Fruit fly (Drosophila melanogaster) whole organism, embryonic: ENCODE data around the gene CG32388.

Experiments used
- Abd-B ChIP-seq: fragments of 200-800 bp; sonication (Bioruptor generic); optimal IDR thresholded peaks from 2 replicates; lab custom pipeline; 2018; ENCODE audit warnings: missing biosample characterization, mild to moderate bottlenecking, missing genetic modification characterization, moderate library complexity
- Aef1 ChIP-seq: fragments of 200-800 bp; sonication (Bioruptor generic); IDR thresholded peaks from 3 replicates; pipeline ENCODE4 v1.3.6; 2022; ENCODE audit warnings: missing biosample characterization, missing genetic modification characterization
- CG10543 ChIP-seq: fragments of 200-800 bp; sonication (Bioruptor generic); optimal IDR thresholded peaks from 3 replicates; lab custom pipeline; 2017; ENCODE audit warnings: missing biosample characterization, mild to moderate bottlenecking, missing genetic modification characterization, moderate library complexity
- CG10565 ChIP-seq: fragments of 200-800 bp; sonication (Bioruptor generic); optimal IDR thresholded peaks from 3 replicates; lab custom pipeline; 2016; ENCODE audit warnings: missing biosample characterization, mild to moderate bottlenecking, missing genetic modification characterization
- CG10654 ChIP-seq: fragments of 200-800 bp; sonication (Bioruptor generic); optimal IDR thresholded peaks from 2 replicates; lab custom pipeline; 2016; ENCODE audit warnings: missing biosample characterization, missing genetic modification characterization
- CG12744 ChIP-seq: fragments of 200-800 bp; sonication (Bioruptor generic); optimal IDR thresholded peaks from 2 replicates; lab custom pipeline; 2016; ENCODE audit warnings: missing biosample characterization, missing genetic modification characterization
- CG13775 ChIP-seq: fragments of 200-800 bp; sonication (Bioruptor generic); optimal IDR thresholded peaks from 3 replicates; lab custom pipeline; 2017; ENCODE audit warnings: missing biosample characterization, mild to moderate bottlenecking, missing genetic modification characterization
- CG13894 ChIP-seq: fragments of 200-800 bp; sonication (Bioruptor generic); optimal IDR thresholded peaks from 3 replicates; lab custom pipeline; 2018; ENCODE audit warnings: missing biosample characterization, mild to moderate bottlenecking, missing genetic modification characterization, moderate library complexity
- CG15696 ChIP-seq: fragments of 200-800 bp; sonication (Bioruptor generic); optimal IDR thresholded peaks from 2 replicates; lab custom pipeline; 2019; ENCODE audit warnings: missing biosample characterization, mild to moderate bottlenecking, missing genetic modification characterization, moderate library complexity
- CG17912 ChIP-seq: fragments of 200-800 bp; sonication (Bioruptor generic); optimal IDR thresholded peaks from 2 replicates; lab custom pipeline; 2018; ENCODE audit warnings: missing biosample characterization, mild to moderate bottlenecking, missing genetic modification characterization
- CG18764 ChIP-seq: fragments of 200-800 bp; sonication (Bioruptor generic); optimal IDR thresholded peaks from 3 replicates; lab custom pipeline; 2016; ENCODE audit warnings: missing biosample characterization, missing genetic modification characterization
- CG2202 ChIP-seq: fragments of 200-800 bp; sonication (Bioruptor generic); optimal IDR thresholded peaks from 2 replicates; lab custom pipeline; 2018; ENCODE audit warnings: missing biosample characterization, mild to moderate bottlenecking, missing genetic modification characterization
- CG33557 ChIP-seq: fragments of 200-800 bp; sonication (Bioruptor generic); optimal IDR thresholded peaks from 2 replicates; lab custom pipeline; 2019; ENCODE audit warnings: missing biosample characterization, mild to moderate bottlenecking, missing genetic modification characterization, moderate library complexity
- CG34376 ChIP-seq: fragments of 200-800 bp; sonication (Bioruptor generic); optimal IDR thresholded peaks from 2 replicates; lab custom pipeline; 2018; ENCODE audit warnings: missing biosample characterization, mild to moderate bottlenecking, missing genetic modification characterization
- CG3995 ChIP-seq: fragments of 200-800 bp; sonication (Bioruptor generic); optimal IDR thresholded peaks from 3 replicates; lab custom pipeline; 2016; ENCODE audit warnings: missing biosample characterization, missing genetic modification characterization
- CG4282 ChIP-seq: fragments of 200-800 bp; sonication (Bioruptor generic); optimal IDR thresholded peaks from 2 replicates; lab custom pipeline; 2016; ENCODE audit warnings: missing biosample characterization, missing genetic modification characterization
- CG4360 ChIP-seq: fragments of 200-800 bp; sonication (Bioruptor generic); IDR thresholded peaks from 2 replicates; pipeline ENCODE4 v1.3.6; 2022; ENCODE audit warnings: missing biosample characterization, missing genetic modification characterization
- CG4404 ChIP-seq: fragments of 200-800 bp; sonication (Bioruptor generic); IDR thresholded peaks from 2 replicates; pipeline ENCODE4 v1.3.6; 2022; ENCODE audit warnings: missing biosample characterization, missing genetic modification characterization
- CG5953 ChIP-seq: fragments of 200-800 bp; sonication (Bioruptor generic); IDR thresholded peaks from 2 replicates; pipeline ENCODE4 v1.3.6; 2022; ENCODE audit warnings: missing biosample characterization, missing genetic modification characterization
- CG8924 ChIP-seq: fragments of 200-800 bp; optimal IDR thresholded peaks from 3 replicates; lab custom pipeline; 2019; ENCODE audit warnings: missing biosample characterization, mild to moderate bottlenecking, missing genetic modification characterization, moderate library complexity
- D ChIP-seq, 2 experiments: fragments of 200-800 bp in 1 of 2; fragments of >200 bp in 1 of 2; sonication (Bioruptor generic) in 1 of 2; optimal IDR thresholded peaks; 2 replicates in 1 of 2; 3 replicates in 1 of 2; lab custom pipeline; 2017; ENCODE audit warnings: mild to moderate bottlenecking in 1 of 2, missing biosample characterization in 1 of 2, missing genetic modification characterization in 1 of 2, missing genetic modification reagents in 1 of 2
- D19A ChIP-seq: fragments of 200-800 bp; optimal IDR thresholded peaks from 3 replicates; lab custom pipeline; 2019; ENCODE audit warnings: missing biosample characterization, mild to moderate bottlenecking, missing genetic modification characterization, moderate library complexity
- Deaf1 ChIP-seq: fragments of 200-800 bp; optimal IDR thresholded peaks from 3 replicates; lab custom pipeline; 2019; ENCODE audit warnings: missing biosample characterization, mild to moderate bottlenecking, missing genetic modification characterization, moderate library complexity
- Dip2 ChIP-seq: fragments of 200-800 bp; sonication (Bioruptor generic); IDR thresholded peaks from 2 replicates; pipeline ENCODE4 v1.3.6; 2022; ENCODE audit warnings: missing biosample characterization, missing genetic modification characterization
- GATAe ChIP-seq: fragments of 200-800 bp; sonication (Bioruptor generic); conservative IDR thresholded peaks from 2 replicates; pipeline ENCODE4 v1.3.6; 2022; ENCODE audit warnings: missing biosample characterization, missing genetic modification characterization
- Mes4 ChIP-seq: fragments of 200-800 bp; sonication (Bioruptor generic); optimal IDR thresholded peaks from 2 replicates; lab custom pipeline; 2016; ENCODE audit warnings: missing biosample characterization, missing genetic modification characterization
- Oli ChIP-seq: fragments of 200-800 bp; sonication (Bioruptor generic); optimal IDR thresholded peaks from 2 replicates; lab custom pipeline; 2018; ENCODE audit warnings: missing biosample characterization, mild to moderate bottlenecking, missing genetic modification characterization, moderate library complexity
- aop ChIP-seq: fragments of 200-800 bp; sonication (Bioruptor generic); IDR thresholded peaks from 2 replicates; pipeline ENCODE4 v1.3.6; 2022; ENCODE audit warnings: missing biosample characterization, missing genetic modification characterization
- btn ChIP-seq: fragments of 200-800 bp; sonication (Bioruptor generic); optimal IDR thresholded peaks from 2 replicates; lab custom pipeline; 2016; ENCODE audit warnings: missing biosample characterization, missing genetic modification characterization
- chif ChIP-seq, 2 experiments: fragments of 200-800 bp; sonication (Bioruptor generic); optimal IDR thresholded peaks; 3 replicates each; lab custom pipeline; 2016; ENCODE audit warnings: missing biosample characterization in 2 of 2, missing genetic modification characterization in 2 of 2
- chinmo ChIP-seq: fragments of 200-800 bp; sonication (Bioruptor generic); IDR thresholded peaks from 4 replicates; pipeline ENCODE4 v1.3.6; 2022; ENCODE audit warnings: missing biosample characterization, missing genetic modification characterization; ENCODE audit not compliant: partially characterized antibody
- corto ChIP-seq: fragments of 200-800 bp; sonication (Bioruptor generic); optimal IDR thresholded peaks from 2 replicates; lab custom pipeline; 2016; ENCODE audit warnings: missing biosample characterization, mild to moderate bottlenecking, missing genetic modification characterization, moderate library complexity
- croc ChIP-seq: fragments of 200-800 bp; sonication (Bioruptor generic); conservative IDR thresholded peaks from 3 replicates; pipeline ENCODE4 v1.3.6; 2022; ENCODE audit warnings: missing biosample characterization, missing genetic modification characterization
- dmrt11E ChIP-seq: fragments of 200-800 bp; sonication (Bioruptor generic); optimal IDR thresholded peaks from 3 replicates; lab custom pipeline; 2018; ENCODE audit warnings: missing biosample characterization, mild to moderate bottlenecking, missing genetic modification characterization, moderate library complexity
- exex ChIP-seq: fragments of 200-800 bp; sonication (Bioruptor generic); optimal IDR thresholded peaks from 4 replicates; lab custom pipeline; 2018; ENCODE audit warnings: missing biosample characterization, mild to moderate bottlenecking, missing genetic modification characterization, moderate library complexity
- eyg ChIP-seq: fragments of 200-800 bp; sonication (Bioruptor generic); optimal IDR thresholded peaks from 3 replicates; lab custom pipeline; 2016; ENCODE audit warnings: missing biosample characterization, missing genetic modification characterization
- grn ChIP-seq: fragments of 200-800 bp; sonication (Bioruptor generic); optimal IDR thresholded peaks from 3 replicates; lab custom pipeline; 2017; ENCODE audit warnings: missing biosample characterization, missing genetic modification characterization
- hbn ChIP-seq: fragments of 200-800 bp; sonication (Bioruptor generic); IDR thresholded peaks from 2 replicates; pipeline ENCODE4 v1.3.6; 2022; ENCODE audit warnings: missing biosample characterization, missing genetic modification characterization; ENCODE audit not compliant: partially characterized antibody
- ind ChIP-seq: fragments of 200-800 bp; sonication (Bioruptor generic); optimal IDR thresholded peaks from 3 replicates; lab custom pipeline; 2016; ENCODE audit warnings: missing biosample characterization, missing genetic modification characterization
- inv ChIP-seq: fragments of 200-800 bp; sonication (Bioruptor generic); IDR thresholded peaks from 2 replicates; pipeline ENCODE4 v1.3.6; 2022; ENCODE audit warnings: missing biosample characterization, missing genetic modification characterization; ENCODE audit not compliant: partially characterized antibody
- org-1 ChIP-seq: fragments of 200-800 bp; sonication (Bioruptor generic); optimal IDR thresholded peaks from 2 replicates; lab custom pipeline; 2017; ENCODE audit warnings: missing biosample characterization, missing genetic modification characterization
- otp ChIP-seq: fragments of 200-800 bp; sonication (Bioruptor generic); IDR thresholded peaks from 3 replicates; pipeline ENCODE4, ENCODE4 v1.3.6; 2022; ENCODE audit warnings: missing biosample characterization, missing genetic modification characterization
- pb ChIP-seq: fragments of 200-800 bp; sonication (Bioruptor generic); optimal IDR thresholded peaks from 3 replicates; lab custom pipeline; 2016; ENCODE audit warnings: missing biosample characterization, missing genetic modification characterization
- sens ChIP-seq: fragments of 200-800 bp; sonication (Bioruptor generic); peaks from one replicate; lab custom pipeline; 2016; ENCODE audit warnings: missing biosample characterization, missing genetic modification characterization
- trh ChIP-seq: fragments of 200-800 bp; sonication (Bioruptor generic); optimal IDR thresholded peaks from 2 replicates; lab custom pipeline; 2016; ENCODE audit warnings: missing biosample characterization, missing genetic modification characterization
- wek ChIP-seq: fragments of 200-800 bp; sonication (Bioruptor generic); optimal IDR thresholded peaks from 3 replicates; lab custom pipeline; 2018; ENCODE audit warnings: missing biosample characterization, mild to moderate bottlenecking, missing genetic modification characterization, moderate library complexity

The CG32388 gene

dm6 chr3L:6963792-6964487 lies 20.4 kb downstream of the CG32388 start (continued):
- no peak for TF ChIP-seq inv
- peak; percentile 76 for TF ChIP-seq CG13775 (GFP tag; lab: Kevin White, UChicago)
- peak; percentile 84 to 86 for TF ChIP-seq chif (GFP tag; optimal IDR thresholded peaks at IDR 0.05; lab: Kevin White, UChicago)
- peak; percentile 82 for TF ChIP-seq org-1 (GFP tag; lab: Kevin White, UChicago)
- TF ChIP-seq croc (GFP tag; lab: Robert Waterston, UW), result peak; percentile 64; the same call in 2 of the 3 replicates

- TF ChIP-seq aop (GFP tag; lab: Robert Waterston, UW) (peak; percentile 43; the same call in 1 of the 2 replicates), sens (peak; percentile 68), CG10543 (peak; percentile 4), CG10654 (GFP tag; lab: Kevin White, UChicago) (no peak), exex (tag; lab: Kevin White, UChicago) (peak; percentile 83), Mes4 (GFP tag; lab: Kevin White, UChicago) (no peak), chinmo (GFP tag; lab: Robert Waterston, UW) (peak; percentile 85; the same call in 1 of the 4 replicates), CG4404 (GFP tag; lab: Robert Waterston, UW) (no peak), otp (no peak), CG34376 (peak; percentile 2), GATAe (GFP tag; lab: Robert Waterston, UW) (peak; percentile 67), btn (no peak), D (optimal IDR thresholded peaks at IDR 0.05; lab: Kevin White, UChicago) (no peak), D (GFP tag; optimal IDR thresholded peaks at IDR 0.05; lab: Kevin White, UChicago) (no peak), CG33557 (GFP tag; lab: Kevin White, UChicago) (no peak), Deaf1 (tag; lab: Kevin White, UChicago) (no peak), Oli (tag; lab: Kevin White, UChicago) (no peak), chif (GFP tag; optimal IDR thresholded peaks at IDR 0.05; lab: Kevin White, UChicago) (no peak), Abd-B (GFP tag; lab: Kevin White, UChicago) (no peak), CG4282 (no peak), CG18764 (no peak), CG4360 (GFP tag; lab: Robert Waterston, UW) (no peak), CG17912 (GFP tag; lab: Kevin White, UChicago) (peak; percentile 26)
These were observed 21.2 kb downstream of the CG32388 start for dm6 chr3L:6963175-6963574.

- TF ChIP-seq CG3995 (GFP tag; lab: Kevin White, UChicago), result no peak
- TF ChIP-seq CG2202, result no peak
- peak; percentile 50 for TF ChIP-seq grn (GFP tag; lab: Kevin White, UChicago)
- no peak for TF ChIP-seq ind (GFP tag; lab: Kevin White, UChicago)
- TF ChIP-seq dmrt11E, result no peak
- no peak for TF ChIP-seq CG15696
- TF ChIP-seq wek (GFP tag; lab: Kevin White, UChicago), result no peak
- TF ChIP-seq CG8924 (tag; lab: Kevin White, UChicago), result no peak
- TF ChIP-seq pb, result no peak
- no peak for TF ChIP-seq Dip2 (GFP tag; lab: Robert Waterston, UW)
- TF ChIP-seq CG5953, result no peak
- TF ChIP-seq D19A (tag; lab: Kevin White, UChicago), result no peak
- no peak for TF ChIP-seq CG18764
- TF ChIP-seq CG10565 (GFP tag; lab: Kevin White, UChicago), result no peak
- no peak for TF ChIP-seq hbn
- no peak for TF ChIP-seq CG13894 (tag; lab: Kevin White, UChicago)
- TF ChIP-seq corto (GFP tag; lab: Kevin White, UChicago), result peak; percentile 16
- no peak for TF ChIP-seq Aef1 (GFP tag; lab: Robert Waterston, UW)
- TF ChIP-seq CG12744 (GFP tag; lab: Kevin White, UChicago), result no peak
- TF ChIP-seq eyg, result no peak
- no peak for TF ChIP-seq trh (GFP tag; lab: Kevin White, UChicago)
- peak; percentile 53 for TF ChIP-seq CG34376
These were observed 22.3 kb downstream of the CG32388 start for dm6 chr3L:6961992-6962570.
